Worm (Caenorhabditis elegans): ENCODE results near the gene Y39G8C.2.

DNA sequence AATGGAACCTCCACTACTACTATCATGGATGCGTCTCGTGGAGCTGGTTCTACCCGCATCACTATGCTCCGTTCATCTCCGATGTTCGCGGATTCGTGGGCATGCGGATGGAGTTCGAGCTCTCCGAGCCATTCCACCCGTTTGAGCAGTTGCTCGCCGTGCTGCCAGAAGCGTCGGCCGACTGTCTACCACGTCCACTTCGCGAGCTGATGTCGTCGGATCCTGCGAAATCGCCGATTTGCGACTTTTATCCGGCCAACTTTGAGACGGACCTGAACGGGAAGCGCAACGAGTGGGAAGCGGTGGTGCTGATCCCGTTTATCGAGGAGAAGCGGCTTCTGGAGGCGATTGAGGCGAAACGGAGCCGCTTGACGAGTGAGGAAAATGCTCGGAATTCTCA, 19.6 kb downstream of the Y39G8C.2 start:
- TF ChIP-seq lsl-1 (GFP tag; optimal IDR thresholded peaks at IDR 0.05) (no peak), unc-62 (GFP tag; optimal IDR thresholded peaks at IDR 0.05) (no peak), nfya-2 (GFP tag; IDR thresholded peaks at IDR 0.05) (no peak), Y67H2A.10 (GFP tag; conservative IDR thresholded peaks at IDR 0.05) (no peak), ama-1 (optimal IDR thresholded peaks at IDR 0.05) (no peak), ama-1 (GFP tag; optimal IDR thresholded peaks at IDR 0.05) (no peak), lin-40 (tag; optimal IDR thresholded peaks at IDR 0.05) (no peak), ekl-4 (GFP tag; IDR thresholded peaks at IDR 0.05) (no peak), pha-4 (tag; optimal IDR thresholded peaks at IDR 0.05) (no peak), T26A5.8 (tag; optimal IDR thresholded peaks at IDR 0.05) (no peak), attf-3 (GFP tag; conservative IDR thresholded peaks at IDR 0.05) (no peak), zim-3 (tag; optimal IDR thresholded peaks at IDR 0.05) (no peak), F52B5.7 (tag; optimal IDR thresholded peaks at IDR 0.05) (no peak), tbx-9 (tag; optimal IDR thresholded peaks at IDR 0.05; ENCODE audit: borderline replicate concordance) (no peak)
